Worm (Caenorhabditis elegans) whole organism, early embryonic: ENCODE measurements around the gene math-16.

ENCODE experiments used
- ama-1 ChIP-seq: fragments of 150-350 bp; optimal IDR thresholded peaks from 2 replicates; lab custom pipeline; 2014
- tbx-37 ChIP-seq: fragments of 200-800 bp; sonication (Bioruptor generic); conservative IDR thresholded peaks from 2 replicates; pipeline ENCODE4 v1.3.6; 2022; ENCODE audit warnings: missing genetic modification reagents, missing genetic modification characterization, missing compliant biosample characterization

DNA sequence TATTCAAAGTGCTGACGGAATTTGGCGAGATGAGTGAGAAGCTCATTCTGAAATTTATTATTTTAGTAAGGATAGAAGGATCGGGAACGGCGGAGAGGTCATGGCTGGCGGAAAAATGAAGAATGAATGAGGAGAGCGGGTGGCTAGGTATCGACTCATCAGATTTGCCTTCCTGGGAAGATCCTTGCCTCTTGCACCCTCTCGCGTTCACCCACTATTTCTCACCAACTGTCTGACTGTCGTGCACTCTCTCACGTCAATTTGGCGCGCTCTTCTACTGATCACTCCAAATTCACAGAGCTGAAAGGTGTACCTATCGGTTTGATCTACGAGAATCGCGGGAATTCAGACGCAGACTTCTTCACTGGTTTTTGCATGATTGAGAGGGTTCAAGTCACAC lies 30.5 kb downstream of the math-16 start, which contains the start of gene fbxb-97:
- no peak for TF ChIP-seq ama-1
- TF ChIP-seq tbx-37 (GFP tag; lab: Robert Waterston, UW), result no peak
